Fruit fly (Drosophila melanogaster) whole organism, larva: ENCODE results near the gene SecS.
A peak's percentile ranks its signal among the peaks of the same experiment; 100 is the strongest.

Source experiments
- noc ChIP-seq: fragments of 200-800 bp; sonication (Bioruptor generic); optimal IDR thresholded peaks from 3 replicates; lab custom pipeline; 2019; ENCODE audit warnings: missing biosample characterization, mild to moderate bottlenecking, missing genetic modification characterization, moderate library complexity

Gene SecS

dm6 chr3R:5601044-5601523 lies at the start of gene SecS, which contains the start of gene kra:
Gene SecS, plus strand, starts transcription at chr3R:5601433.
Gene kra, minus strand, starts transcription at chr3R:5601136.
- peak; percentile 55 for TF ChIP-seq noc (tag; lab: Kevin White, UChicago)

dm6 chr3R:5551593-5551992 lies 49.6 kb upstream of the SecS start:
- TF ChIP-seq noc (tag; lab: Kevin White, UChicago) = no peak

- no peak for TF ChIP-seq noc (tag; lab: Kevin White, UChicago)
Measured at dm6 chr3R:5554082-5554481, 47.2 kb upstream of the SecS start, which contains the start of gene Pcmt. Gene Pcmt, minus strand, starts transcription at chr3R:5554316.

dm6 chr3R:5554852-5555251 lies 46.4 kb upstream of the SecS start, which contains the start of gene Snm1:
Gene Snm1, plus strand, starts transcription at chr3R:5555084.
- TF ChIP-seq noc (tag; lab: Kevin White, UChicago) = no peak

- TF ChIP-seq noc (tag; lab: Kevin White, UChicago) = no peak
Measured at dm6 chr3R:5562956-5563355, 38.3 kb upstream of the SecS start.

dm6 chr3R:5563420-5563819 lies 37.8 kb upstream of the SecS start, which contains the start of gene Pi4KIIalpha:
Gene Pi4KIIalpha, minus strand, starts transcription at chr3R:5563652.
- TF ChIP-seq noc (tag; lab: Kevin White, UChicago) = no peak

- no peak for TF ChIP-seq noc (tag; lab: Kevin White, UChicago)
Measured at dm6 chr3R:5564775-5565190, 36.5 kb upstream of the SecS start, which contains the start of the genes CG14671 and CG12746. Gene CG14671, minus strand, starts transcription at chr3R:5564815. Gene CG12746, plus strand, starts transcription at chr3R:5564865.

dm6 chr3R:5565623-5566022 lies 35.6 kb upstream of the SecS start:
- peak; percentile 88 for TF ChIP-seq noc (tag; lab: Kevin White, UChicago)

dm6 chr3R:5568590-5568989 lies 32.6 kb upstream of the SecS start, which contains the start of the genes CG2931 and Rheb:
Gene CG2931, minus strand, starts transcription at chr3R:5568615.
Gene Rheb, plus strand, starts transcription at chr3R:5568921.
- TF ChIP-seq noc (tag; lab: Kevin White, UChicago) = peak; percentile 23

- no peak for TF ChIP-seq noc (tag; lab: Kevin White, UChicago)
Measured at dm6 chr3R:5570635-5571436, 30.4 kb upstream of the SecS start, which contains the start of gene CRMP. Gene CRMP, plus strand, starts transcription at chr3R:5571108.

dm6 chr3R:5571437-5571750 lies 29.8 kb upstream of the SecS start:
- no peak for TF ChIP-seq noc (tag; lab: Kevin White, UChicago)

dm6 chr3R:5571756-5572155 lies 29.5 kb upstream of the SecS start:
- TF ChIP-seq noc (tag; lab: Kevin White, UChicago) = no peak

- TF ChIP-seq noc (tag; lab: Kevin White, UChicago) = no peak
Measured at dm6 chr3R:5572900-5573665, 28.1 kb upstream of the SecS start.

- TF ChIP-seq noc (tag; lab: Kevin White, UChicago) = no peak
Measured at dm6 chr3R:5573883-5574282, 27.4 kb upstream of the SecS start.

dm6 chr3R:5587863-5588519 lies 13.2 kb upstream of the SecS start, which contains the start of gene CG2926:
Gene CG2926, minus strand, starts transcription at chr3R:5588380.
- TF ChIP-seq noc (tag; lab: Kevin White, UChicago) = no peak
